Worm (Caenorhabditis elegans): Measurements from ENCODE around the gene Y14H12B.1.

DNA sequence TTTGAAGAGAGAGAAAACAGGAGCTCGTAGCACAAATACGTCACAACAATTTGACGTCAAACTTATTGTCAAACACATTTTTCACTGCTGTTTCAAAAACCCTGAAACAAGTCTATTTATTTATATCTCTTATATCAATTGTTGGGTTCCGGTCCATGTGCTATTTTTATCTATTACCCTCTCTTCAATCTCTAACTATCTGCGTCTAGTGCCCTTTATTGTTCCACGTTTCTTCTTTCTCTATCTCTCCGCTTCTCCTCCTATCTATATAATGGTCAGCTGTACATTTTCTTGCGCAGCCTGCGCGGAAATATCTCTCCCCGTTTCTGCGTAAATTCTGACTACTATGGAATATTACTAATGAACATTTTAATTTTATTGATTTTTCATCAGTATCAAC, 37.3 kb upstream of the Y14H12B.1 start:
- TF ChIP-seq him-1 (tag; optimal IDR thresholded peaks at IDR 0.05) (no peak), W03F9.2 (tag; optimal IDR thresholded peaks at IDR 0.05) (no peak)

Measured in whole organism, L4/young adult.